Fruit fly (Drosophila melanogaster) Kc167 (cell line): ENCODE measurements around the gene Jon66Ci.

Experiments used
- Myc ChIP-seq: fragments of >200 bp; optimal IDR thresholded peaks from 2 replicates; lab custom pipeline; 2017; ENCODE audit warnings: missing external identifiers
- Sin3A ChIP-seq: fragments of >200 bp; optimal IDR thresholded peaks from 2 replicates; lab custom pipeline; 2018; ENCODE audit warnings: missing external identifiers
- h ChIP-seq: fragments of >200 bp; optimal IDR thresholded peaks from 3 replicates; lab custom pipeline; 2018; ENCODE audit warnings: missing external identifiers
- insv ChIP-seq: fragments of >200 bp; optimal IDR thresholded peaks from 3 replicates; lab custom pipeline; 2018; ENCODE audit warnings: missing external identifiers
- psq ChIP-seq: fragments of >200 bp; optimal IDR thresholded peaks from 2 replicates; lab custom pipeline; 2017; ENCODE audit warnings: missing external identifiers
- ttk ChIP-seq: sonication (Bioruptor generic); optimal IDR thresholded peaks from 2 replicates; lab custom pipeline; 2017; ENCODE audit warnings: missing external identifiers

DNA sequence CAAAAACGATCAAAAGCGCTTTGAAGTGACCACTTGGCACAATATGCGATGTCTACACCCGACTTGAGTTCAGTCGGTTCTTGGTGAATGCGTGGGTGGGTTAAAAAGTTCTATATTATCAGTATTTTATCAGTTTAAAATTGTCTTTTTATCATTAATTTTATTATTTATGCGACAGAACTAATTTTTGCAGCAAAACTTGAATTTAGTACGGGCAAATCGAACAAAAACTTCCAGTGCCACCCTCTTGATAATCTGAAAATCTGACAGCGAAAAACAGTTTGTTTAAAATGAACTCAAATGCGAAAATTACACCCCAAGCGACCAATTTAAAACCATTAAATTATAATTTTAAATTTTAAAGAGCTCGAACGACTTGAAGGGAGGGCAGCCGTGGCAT lies 20.4 kb upstream of the Jon66Ci start:
- TF ChIP-seq insv (lab: Kevin White, UChicago): no peak
- TF ChIP-seq h (lab: Kevin White, UChicago): no peak
- TF ChIP-seq psq (lab: Kevin White, UChicago): no peak
- TF ChIP-seq ttk (lab: Kevin White, UChicago): no peak
- no peak for TF ChIP-seq Myc (lab: Kevin White, UChicago)
- no peak for TF ChIP-seq Sin3A (lab: Kevin White, UChicago)
